Worm (Caenorhabditis elegans) whole organism, early embryonic: ENCODE data around the gene sma-10.

ENCODE experiments used
- F13C5.2 ChIP-seq: sonication (generic microtip); optimal IDR thresholded peaks from 2 replicates; lab custom pipeline; 2017; ENCODE audit warnings: mild to moderate bottlenecking, missing genetic modification characterization, inconsistent platforms, missing compliant biosample characterization
- aly-1 ChIP-seq: sonication (generic microtip); optimal IDR thresholded peaks from 2 replicates; lab custom pipeline; 2016; ENCODE audit warnings: missing genetic modification characterization, missing compliant biosample characterization
- ama-1 ChIP-seq: fragments of 150-350 bp; optimal IDR thresholded peaks from 2 replicates; lab custom pipeline; 2014
- ceh-13 ChIP-seq: fragments of 200-800 bp; sonication (Bioruptor generic); optimal IDR thresholded peaks from 2 replicates; lab custom pipeline; 2018; ENCODE audit warnings: mild to moderate bottlenecking, missing genetic modification characterization, missing compliant biosample characterization
- ceh-36 ChIP-seq: sonication (generic microtip); optimal IDR thresholded peaks from 2 replicates; lab custom pipeline; 2016; ENCODE audit warnings: missing genetic modification characterization, inconsistent platforms, missing compliant biosample characterization
- flt-1 ChIP-seq: fragments of 200-800 bp; sonication (Bioruptor generic); IDR thresholded peaks from 2 replicates; pipeline ENCODE4 v1.3.6; 2022; ENCODE audit warnings: missing genetic modification characterization, missing compliant biosample characterization
- hmbx-1 ChIP-seq: sonication (generic microtip); optimal IDR thresholded peaks from 2 replicates; lab custom pipeline; 2016; ENCODE audit warnings: mild to moderate bottlenecking, missing genetic modification characterization, missing compliant biosample characterization
- hmg-4 ChIP-seq: fragments of 200-800 bp; sonication (Bioruptor generic); optimal IDR thresholded peaks from 2 replicates; lab custom pipeline; 2018; ENCODE audit warnings: mild to moderate bottlenecking, missing genetic modification characterization, missing compliant biosample characterization
- hnd-1 ChIP-seq: sonication (generic microtip); optimal IDR thresholded peaks from 2 replicates; lab custom pipeline; 2016; ENCODE audit warnings: missing genetic modification characterization, missing compliant biosample characterization
- scrt-1 ChIP-seq: fragments of 200-800 bp; sonication (Bioruptor generic); IDR thresholded peaks from 2 replicates; pipeline ENCODE4 v1.3.6; 2022; ENCODE audit warnings: missing genetic modification characterization, missing compliant biosample characterization
- sea-1 ChIP-seq: fragments of 200-800 bp; sonication (Bioruptor generic); conservative IDR thresholded peaks from 2 replicates; pipeline ENCODE4 v1.3.6; 2022; ENCODE audit warnings: missing genetic modification characterization, missing compliant biosample characterization
- tbx-11 ChIP-seq: fragments of 200-800 bp; sonication (Bioruptor generic); IDR thresholded peaks from 2 replicates; pipeline ENCODE4 v1.3.6; 2022; ENCODE audit warnings: missing genetic modification characterization, missing compliant biosample characterization
- tbx-37 ChIP-seq: fragments of 200-800 bp; sonication (Bioruptor generic); conservative IDR thresholded peaks from 2 replicates; pipeline ENCODE4 v1.3.6; 2022; ENCODE audit warnings: missing genetic modification reagents, missing genetic modification characterization, missing compliant biosample characterization
- tra-4 ChIP-seq: sonication (generic microtip); optimal IDR thresholded peaks from 2 replicates; lab custom pipeline; 2017; ENCODE audit warnings: missing genetic modification characterization, missing compliant biosample characterization

DNA sequence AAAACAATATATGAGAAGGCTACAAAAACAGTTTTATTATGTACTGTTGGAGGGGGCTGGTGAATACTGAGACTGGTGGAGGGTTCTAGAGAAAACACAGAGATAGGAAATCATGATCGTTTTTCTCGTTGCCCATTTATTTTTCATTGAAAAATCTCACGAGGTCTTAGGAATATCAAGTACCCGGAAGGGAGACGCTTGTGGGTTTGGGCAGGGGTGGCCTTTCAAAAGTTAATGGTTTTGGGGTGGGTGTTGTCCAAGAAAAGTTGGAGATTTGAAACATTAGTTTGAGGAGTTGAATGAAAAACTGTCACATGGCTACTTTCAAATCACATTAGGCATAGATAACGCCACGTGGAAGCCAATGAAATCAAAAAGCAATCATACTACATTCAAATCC is 20.5 kb downstream of the sma-10 start:
- TF ChIP-seq flt-1 (no peak), ama-1 (lab: Kevin White, UChicago) (no peak), hmg-4 (GFP tag; lab: Kevin White, UChicago) (no peak), ceh-36 (no peak), tra-4 (tag; lab: Kevin White, UChicago) (no peak), tbx-37 (no peak), F13C5.2 (no peak), hmbx-1 (no peak), aly-1 (tag; lab: Kevin White, UChicago) (no peak), hnd-1 (tag; lab: Kevin White, UChicago) (no peak), ceh-13 (GFP tag; lab: Kevin White, UChicago) (no peak), sea-1 (no peak), tbx-11 (GFP tag; lab: Robert Waterston, UW) (no peak), scrt-1 (GFP tag; lab: Robert Waterston, UW) (no peak)
